Fruit fly (Drosophila melanogaster) whole organism: ENCODE results near the gene CG31038.

Source experiments
- CG8478 ChIP-seq: fragments of >200 bp; optimal IDR thresholded peaks from 2 replicates; lab custom pipeline; 2018; ENCODE audit warnings: inconsistent platforms
- Dll ChIP-seq: fragments of >200 bp; optimal IDR thresholded peaks from 2 replicates; lab custom pipeline; 2017
- EcR ChIP-seq, 2 experiments: fragments of >200 bp; optimal IDR thresholded peaks; 2 replicates each; lab custom pipeline; 2017; ENCODE audit warnings: missing biosample characterization in 2 of 2, missing genetic modification characterization in 2 of 2, missing genetic modification reagents in 2 of 2
- pan ChIP-seq: fragments of >200 bp; optimal IDR thresholded peaks from 2 replicates; lab custom pipeline; 2017
- psq ChIP-seq: fragments of >200 bp; optimal IDR thresholded peaks from 2 replicates; lab custom pipeline; 2017
- usp ChIP-seq: fragments of >200 bp; optimal IDR thresholded peaks from 2 replicates; lab custom pipeline; 2017; ENCODE audit warnings: missing biosample characterization, missing genetic modification characterization, mixed read lengths

CG31038 gene

dm6 chr3R:29876733-29877193 is at the start of gene CG31038:
Gene CG31038 (plus strand): TSS chr3R:29877059.
- TF ChIP-seq CG8478 (lab: Kevin White, UChicago) (no peak), pan (lab: Kevin White, UChicago) (no peak), Dll (lab: Kevin White, UChicago) (no peak), psq (lab: Kevin White, UChicago) (no peak), usp (no peak), EcR (GFP tag; optimal IDR thresholded peaks at IDR 0.05; lab: Kevin White, UChicago) (no peak)

dm6 chr3R:29829228-29829786 is 47.6 kb upstream of the CG31038 start:
- no peak for TF ChIP-seq pan (lab: Kevin White, UChicago)
- TF ChIP-seq usp = no peak
- TF ChIP-seq psq (lab: Kevin White, UChicago) = no peak
- no peak for TF ChIP-seq EcR (GFP tag; optimal IDR thresholded peaks at IDR 0.05; lab: Kevin White, UChicago)
- TF ChIP-seq Dll (lab: Kevin White, UChicago) = no peak
- no peak for TF ChIP-seq CG8478 (lab: Kevin White, UChicago)

- no peak for TF ChIP-seq Dll (lab: Kevin White, UChicago)
- no peak for TF ChIP-seq pan (lab: Kevin White, UChicago)
- no peak for TF ChIP-seq psq (lab: Kevin White, UChicago)
- TF ChIP-seq EcR (GFP tag; optimal IDR thresholded peaks at IDR 0.05; lab: Kevin White, UChicago) = no peak
- TF ChIP-seq usp = no peak
- no peak for TF ChIP-seq CG8478 (lab: Kevin White, UChicago)
Observed at dm6 chr3R:29830925-29831324, 45.9 kb upstream of the CG31038 start.

dm6 chr3R:29834759-29835709 is 41.8 kb upstream of the CG31038 start, which contains the start of gene Atg16:
Gene Atg16 (minus strand): TSS chr3R:29835101.
- no peak for TF ChIP-seq psq (lab: Kevin White, UChicago)
- no peak for TF ChIP-seq CG8478 (lab: Kevin White, UChicago)
- no peak for TF ChIP-seq usp
- TF ChIP-seq EcR (GFP tag; optimal IDR thresholded peaks at IDR 0.05; lab: Kevin White, UChicago) = no peak
- no peak for TF ChIP-seq Dll (lab: Kevin White, UChicago)
- TF ChIP-seq pan (lab: Kevin White, UChicago) = no peak

- TF ChIP-seq usp (no peak), psq (lab: Kevin White, UChicago) (no peak), Dll (lab: Kevin White, UChicago) (no peak), CG8478 (lab: Kevin White, UChicago) (no peak), pan (lab: Kevin White, UChicago) (no peak), EcR (GFP tag; optimal IDR thresholded peaks at IDR 0.05; lab: Kevin White, UChicago) (no peak)
Observed at dm6 chr3R:29835710-29836049, 41.2 kb upstream of the CG31038 start, which contains the start of gene Prtl99C. Gene Prtl99C (plus strand): TSS chr3R:29835950.

dm6 chr3R:29836188-29836587 is 40.7 kb upstream of the CG31038 start, which contains the start of gene CG42592:
Gene CG42592 (minus strand): TSS chr3R:29836288.
- TF ChIP-seq CG8478 (lab: Kevin White, UChicago) (no peak), psq (lab: Kevin White, UChicago) (no peak)

- TF ChIP-seq usp (no peak), Dll (lab: Kevin White, UChicago) (no peak), CG8478 (lab: Kevin White, UChicago) (no peak), psq (lab: Kevin White, UChicago) (no peak), EcR (GFP tag; optimal IDR thresholded peaks at IDR 0.05; lab: Kevin White, UChicago) (no peak), pan (lab: Kevin White, UChicago) (no peak)
Observed at dm6 chr3R:29837771-29838170, 39.1 kb upstream of the CG31038 start.

- TF ChIP-seq psq (lab: Kevin White, UChicago) (no peak), pan (lab: Kevin White, UChicago) (no peak), Dll (lab: Kevin White, UChicago) (no peak), EcR (GFP tag; optimal IDR thresholded peaks at IDR 0.05; lab: Kevin White, UChicago) (no peak), CG8478 (lab: Kevin White, UChicago) (no peak), usp (no peak)
Observed at dm6 chr3R:29838751-29839150, 38.1 kb upstream of the CG31038 start.

dm6 chr3R:29839707-29840311 is 37.0 kb upstream of the CG31038 start:
- no peak for TF ChIP-seq EcR (GFP tag; optimal IDR thresholded peaks at IDR 0.05; lab: Kevin White, UChicago)
- TF ChIP-seq Dll (lab: Kevin White, UChicago) = no peak
- TF ChIP-seq psq (lab: Kevin White, UChicago) = no peak
- TF ChIP-seq usp = no peak
- TF ChIP-seq pan (lab: Kevin White, UChicago) = no peak
- TF ChIP-seq CG8478 (lab: Kevin White, UChicago) = no peak

- TF ChIP-seq EcR (GFP tag; optimal IDR thresholded peaks at IDR 0.05; lab: Kevin White, UChicago) (no peak), usp (no peak), CG8478 (lab: Kevin White, UChicago) (no peak), pan (lab: Kevin White, UChicago) (no peak), psq (lab: Kevin White, UChicago) (no peak), Dll (lab: Kevin White, UChicago) (no peak)
Observed at dm6 chr3R:29841293-29841791, 35.5 kb upstream of the CG31038 start, which contains the start of gene Cad99C. Gene Cad99C (plus strand): TSS chr3R:29841657.

dm6 chr3R:29847126-29847525 is 29.7 kb upstream of the CG31038 start:
- no peak for TF ChIP-seq Dll (lab: Kevin White, UChicago)
- TF ChIP-seq psq (lab: Kevin White, UChicago) = no peak
- TF ChIP-seq EcR (GFP tag; optimal IDR thresholded peaks at IDR 0.05; lab: Kevin White, UChicago) = no peak
